Fruit fly (Drosophila melanogaster): ENCODE results near the gene plum.

DNA sequence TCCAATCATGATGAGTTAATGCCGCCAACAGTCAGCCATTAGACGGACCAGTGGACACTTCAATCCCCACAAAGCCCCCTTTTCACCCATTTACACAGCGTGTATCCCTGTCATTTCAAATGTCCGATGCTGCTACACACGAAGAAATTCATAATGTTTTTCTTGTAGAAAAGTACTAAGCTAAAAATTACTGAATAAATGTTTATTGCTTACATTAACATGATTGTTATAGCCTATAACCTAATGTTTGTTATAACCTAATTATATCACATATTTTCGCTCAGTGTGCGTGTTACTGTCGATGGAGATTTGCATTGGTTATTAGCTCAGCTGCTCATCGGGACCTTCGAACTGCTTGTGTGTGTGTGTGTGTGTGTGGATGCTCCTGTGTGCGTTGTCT lies 98.5 kb downstream of the plum start:
- TF ChIP-seq Hr96 (GFP tag; optimal IDR thresholded peaks at IDR 0.05) (no peak), ovo (GFP tag; optimal IDR thresholded peaks at IDR 0.05) (no peak), bab1 (GFP tag; optimal IDR thresholded peaks at IDR 0.05) (no peak), cic (GFP tag; optimal IDR thresholded peaks at IDR 0.05) (no peak), Crg-1 (GFP tag; optimal IDR thresholded peaks at IDR 0.05) (no peak), CG11617 (GFP tag; optimal IDR thresholded peaks at IDR 0.05) (no peak), toe (GFP tag; optimal IDR thresholded peaks at IDR 0.05) (no peak), tj (GFP tag; optimal IDR thresholded peaks at IDR 0.05) (no peak), CG1620 (GFP tag; optimal IDR thresholded peaks at IDR 0.05) (no peak), kay (GFP tag; ENCODE audit: borderline replicate concordance) (no peak)

Data from whole organism, adult.